Fruit fly (Drosophila melanogaster) whole organism, embryonic: Measurements from ENCODE around the gene CG31921.

Source experiments
- Aef1 ChIP-seq: fragments of 200-800 bp; sonication (Bioruptor generic); IDR thresholded peaks from 3 replicates; pipeline ENCODE4 v1.3.6; 2022; ENCODE audit warnings: missing biosample characterization, missing genetic modification characterization
- B-H1 ChIP-seq: fragments of 200-800 bp; sonication (Bioruptor generic); IDR thresholded peaks from 3 replicates; pipeline ENCODE4 v1.3.6; 2022; ENCODE audit warnings: missing biosample characterization, missing genetic modification characterization
- BtbVII ChIP-seq: fragments of 200-800 bp; sonication (Bioruptor generic); optimal IDR thresholded peaks from 3 replicates; lab custom pipeline; 2017; ENCODE audit warnings: missing biosample characterization, mild to moderate bottlenecking, missing genetic modification characterization
- CG1024 ChIP-seq: fragments of 200-800 bp; sonication (Bioruptor generic); IDR thresholded peaks from 2 replicates; pipeline ENCODE4 v1.3.6; 2022; ENCODE audit warnings: missing biosample characterization, missing genetic modification characterization
- CG11456 ChIP-seq: fragments of 200-800 bp; sonication (Bioruptor generic); IDR thresholded peaks from 3 replicates; pipeline ENCODE4 v1.3.6; 2022; ENCODE audit warnings: missing biosample characterization, missing genetic modification characterization
- CG12769 ChIP-seq: fragments of 200-800 bp; sonication (Bioruptor generic); optimal IDR thresholded peaks from 2 replicates; lab custom pipeline; 2019; ENCODE audit warnings: missing biosample characterization, mild to moderate bottlenecking, missing genetic modification characterization, moderate library complexity
- CG14050 ChIP-seq: fragments of 200-800 bp; sonication (Bioruptor generic); IDR thresholded peaks from 3 replicates; pipeline ENCODE4 v1.3.6; 2022; ENCODE audit warnings: missing biosample characterization, missing genetic modification characterization
- CG16815 ChIP-seq: fragments of 200-800 bp; sonication (Bioruptor generic); optimal IDR thresholded peaks from 3 replicates; lab custom pipeline; 2017; ENCODE audit warnings: missing biosample characterization, mild to moderate bottlenecking, missing genetic modification characterization
- CG17328 ChIP-seq: fragments of 200-800 bp; sonication (Bioruptor generic); IDR thresholded peaks from 2 replicates; pipeline ENCODE4 v1.3.6; 2022; ENCODE audit warnings: missing biosample characterization, missing genetic modification characterization
- CG17359 ChIP-seq: fragments of 200-800 bp; sonication (Bioruptor generic); optimal IDR thresholded peaks from 3 replicates; lab custom pipeline; 2018; ENCODE audit warnings: missing biosample characterization, mild to moderate bottlenecking, missing genetic modification characterization, moderate library complexity
- CG1832 ChIP-seq: fragments of 200-800 bp; sonication (Bioruptor generic); optimal IDR thresholded peaks from 2 replicates; lab custom pipeline; 2017; ENCODE audit warnings: missing biosample characterization, mild to moderate bottlenecking, missing genetic modification characterization, inconsistent platforms
- CG18476 ChIP-seq: fragments of 200-800 bp; sonication (Bioruptor generic); optimal IDR thresholded peaks from 2 replicates; lab custom pipeline; 2016; ENCODE audit warnings: missing biosample characterization, mild to moderate bottlenecking, missing genetic modification characterization
- CG31224 ChIP-seq: fragments of 200-800 bp; sonication (Bioruptor generic); IDR thresholded peaks from 2 replicates; pipeline ENCODE4 v1.3.6; 2022; ENCODE audit warnings: missing biosample characterization, missing genetic modification characterization
- CG34376 ChIP-seq: fragments of 200-800 bp; sonication (Bioruptor generic); optimal IDR thresholded peaks from 2 replicates; lab custom pipeline; 2018; ENCODE audit warnings: missing biosample characterization, mild to moderate bottlenecking, missing genetic modification characterization
- CG4282 ChIP-seq: fragments of 200-800 bp; sonication (Bioruptor generic); optimal IDR thresholded peaks from 2 replicates; lab custom pipeline; 2016; ENCODE audit warnings: missing biosample characterization, missing genetic modification characterization
- CG6254 ChIP-seq: fragments of 200-800 bp; sonication (Bioruptor generic); optimal IDR thresholded peaks from 3 replicates; lab custom pipeline; 2017; ENCODE audit warnings: mild to moderate bottlenecking, missing biosample characterization, missing genetic modification reagents, missing genetic modification characterization
- CG7271 ChIP-seq: fragments of 200-800 bp; sonication (Bioruptor generic); optimal IDR thresholded peaks from 2 replicates; lab custom pipeline; 2018; ENCODE audit warnings: missing biosample characterization, mild to moderate bottlenecking, missing genetic modification characterization, moderate library complexity
- CoRest ChIP-seq: fragments of 200-800 bp; sonication (Bioruptor generic); optimal IDR thresholded peaks from 3 replicates; lab custom pipeline; 2018; ENCODE audit warnings: missing biosample characterization, mild to moderate bottlenecking, missing genetic modification characterization, moderate library complexity
- Dbx ChIP-seq: fragments of 200-800 bp; sonication (Bioruptor generic); IDR thresholded peaks from 3 replicates; pipeline ENCODE4 v1.3.6; 2022; ENCODE audit warnings: missing biosample characterization, missing genetic modification characterization
- Dref ChIP-seq: fragments of 200-800 bp; sonication (Bioruptor generic); IDR thresholded peaks from 2 replicates; pipeline ENCODE4 v1.3.6; 2022; ENCODE audit warnings: missing biosample characterization, missing genetic modification characterization
- Eip74EF ChIP-seq, 2 experiments: fragments of 200-800 bp in 1 of 2; fragments of >200 bp in 1 of 2; sonication (Bioruptor generic) in 1 of 2; optimal IDR thresholded peaks; 2 replicates each; lab custom pipeline; 2017 to 2019; ENCODE audit warnings: missing biosample characterization in 2 of 2, missing genetic modification characterization in 2 of 2, mild to moderate bottlenecking in 1 of 2, moderate library complexity in 1 of 2
- Ets65A ChIP-seq: fragments of 200-800 bp; sonication (Bioruptor generic); peaks from one replicate; lab custom pipeline; 2016; ENCODE audit warnings: missing biosample characterization, missing genetic modification characterization
- H15 ChIP-seq: fragments of 200-800 bp; sonication (Bioruptor generic); IDR thresholded peaks from 3 replicates; pipeline ENCODE4 v1.3.6; 2022; ENCODE audit warnings: missing biosample characterization, missing genetic modification characterization
- HHEX ChIP-seq: fragments of 200-800 bp; sonication (Bioruptor generic); optimal IDR thresholded peaks from 3 replicates; lab custom pipeline; 2017; ENCODE audit warnings: missing biosample characterization, mild to moderate bottlenecking, missing genetic modification characterization, missing genetic modification reagents
- HLHmδ ChIP-seq: fragments of 200-800 bp; sonication (Bioruptor generic); optimal IDR thresholded peaks from 2 replicates; lab custom pipeline; 2018; ENCODE audit warnings: missing biosample characterization, mild to moderate bottlenecking, missing genetic modification characterization, moderate library complexity
- HmgD ChIP-seq: fragments of 200-800 bp; sonication (Bioruptor generic); optimal IDR thresholded peaks from 3 replicates; lab custom pipeline; 2016; ENCODE audit warnings: missing biosample characterization, missing genetic modification characterization
- Lpt ChIP-seq: fragments of >200 bp; optimal IDR thresholded peaks from 2 replicates; lab custom pipeline; 2018; ENCODE audit warnings: missing biosample characterization, missing genetic modification characterization
- NfI ChIP-seq: fragments of 200-800 bp; sonication (Bioruptor generic); optimal IDR thresholded peaks from 3 replicates; lab custom pipeline; 2018; ENCODE audit warnings: missing biosample characterization, mild to moderate bottlenecking, missing genetic modification characterization, moderate library complexity
- Opbp ChIP-seq: fragments of 200-800 bp; sonication (Bioruptor generic); IDR thresholded peaks from 3 replicates; pipeline ENCODE4 v1.3.6; 2022; ENCODE audit warnings: missing biosample characterization, missing genetic modification characterization; ENCODE audit not compliant: partially characterized antibody
- Optix ChIP-seq: fragments of 200-800 bp; sonication (Bioruptor generic); IDR thresholded peaks from 3 replicates; pipeline ENCODE4 v1.3.6; 2022; ENCODE audit warnings: missing biosample characterization, missing genetic modification characterization
- Ssrp ChIP-seq: fragments of 200-800 bp; sonication (Bioruptor generic); optimal IDR thresholded peaks from 2 replicates; lab custom pipeline; 2018; ENCODE audit warnings: missing biosample characterization, mild to moderate bottlenecking, missing genetic modification characterization, moderate library complexity
- Xrp1 ChIP-seq: fragments of 200-800 bp; sonication (Bioruptor generic); IDR thresholded peaks from 2 replicates; pipeline ENCODE4 v1.3.6; 2022; ENCODE audit warnings: missing biosample characterization, missing genetic modification characterization
- bbx ChIP-seq: fragments of 200-800 bp; sonication (Bioruptor generic); IDR thresholded peaks from 2 replicates; pipeline ENCODE4 v1.3.6; 2022; ENCODE audit warnings: missing biosample characterization, missing genetic modification characterization; ENCODE audit not compliant: partially characterized antibody
- chn ChIP-seq: fragments of 200-800 bp; sonication (Bioruptor generic); optimal IDR thresholded peaks from 2 replicates; lab custom pipeline; 2016; ENCODE audit warnings: missing biosample characterization, missing genetic modification characterization
- dati ChIP-seq: fragments of 200-800 bp; sonication (Bioruptor generic); IDR thresholded peaks from 2 replicates; pipeline ENCODE4 v1.3.6; 2022; ENCODE audit warnings: missing biosample characterization, missing genetic modification characterization
- eyg ChIP-seq: fragments of 200-800 bp; sonication (Bioruptor generic); optimal IDR thresholded peaks from 3 replicates; lab custom pipeline; 2016; ENCODE audit warnings: missing biosample characterization, missing genetic modification characterization
- gce ChIP-seq: fragments of 200-800 bp; sonication (Bioruptor generic); IDR thresholded peaks from 3 replicates; pipeline ENCODE4 v1.3.6; 2022; ENCODE audit warnings: missing biosample characterization, missing genetic modification characterization
- gfzf ChIP-seq: fragments of 200-800 bp; sonication (Bioruptor generic); optimal IDR thresholded peaks from 2 replicates; lab custom pipeline; 2016; ENCODE audit warnings: missing biosample characterization, mild to moderate bottlenecking, missing genetic modification characterization, moderate library complexity
- grau ChIP-seq: fragments of 200-800 bp; optimal IDR thresholded peaks from 3 replicates; lab custom pipeline; 2019; ENCODE audit warnings: missing biosample characterization, mild to moderate bottlenecking, missing genetic modification characterization, moderate library complexity
- hbn ChIP-seq: fragments of 200-800 bp; sonication (Bioruptor generic); IDR thresholded peaks from 2 replicates; pipeline ENCODE4 v1.3.6; 2022; ENCODE audit warnings: missing biosample characterization, missing genetic modification characterization; ENCODE audit not compliant: partially characterized antibody
- insv ChIP-seq, 2 experiments: fragments of 200-800 bp; sonication (Bioruptor generic); optimal IDR thresholded peaks; 3 replicates each; lab custom pipeline; 2016 to 2018; ENCODE audit warnings: missing biosample characterization in 2 of 2, missing genetic modification characterization in 2 of 2
- jing ChIP-seq: fragments of 200-800 bp; sonication (Bioruptor generic); optimal IDR thresholded peaks from 2 replicates; lab custom pipeline; 2018; ENCODE audit warnings: missing biosample characterization, mild to moderate bottlenecking, missing genetic modification characterization
- rib ChIP-seq: fragments of 200-800 bp; sonication (Bioruptor generic); IDR thresholded peaks from 2 replicates; pipeline ENCODE4 v1.3.6; 2022; ENCODE audit warnings: missing biosample characterization, missing genetic modification characterization
- sqz ChIP-seq: fragments of 200-800 bp; sonication (Bioruptor generic); optimal IDR thresholded peaks from 3 replicates; lab custom pipeline; 2018; ENCODE audit warnings: missing biosample characterization, mild to moderate bottlenecking, missing genetic modification characterization
- ssp ChIP-seq: fragments of 200-800 bp; sonication (Bioruptor generic); IDR thresholded peaks from 2 replicates; pipeline ENCODE4 v1.3.6; 2022; ENCODE audit warnings: missing biosample characterization, missing genetic modification characterization
- tin ChIP-seq: fragments of 200-800 bp; sonication (Bioruptor generic); optimal IDR thresholded peaks from 3 replicates; lab custom pipeline; 2016; ENCODE audit warnings: missing biosample characterization, missing genetic modification characterization
- tx ChIP-seq: fragments of 200-800 bp; sonication (Bioruptor generic); optimal IDR thresholded peaks from 2 replicates; lab custom pipeline; 2016; ENCODE audit warnings: missing biosample characterization, missing genetic modification characterization
- usp ChIP-seq: fragments of >200 bp; optimal IDR thresholded peaks from 2 replicates; lab custom pipeline; 2017; ENCODE audit warnings: missing biosample characterization, missing genetic modification characterization
- wdn ChIP-seq: fragments of 200-800 bp; sonication (Bioruptor generic); IDR thresholded peaks from 2 replicates; pipeline ENCODE4 v1.3.6; 2022; ENCODE audit warnings: missing biosample characterization, missing genetic modification characterization
- zfh1 ChIP-seq: fragments of 200-800 bp; sonication (Bioruptor generic); IDR thresholded peaks from 3 replicates; pipeline ENCODE4 v1.3.6; 2022; ENCODE audit warnings: missing biosample characterization, missing genetic modification characterization
- zfh2 ChIP-seq: fragments of 200-800 bp; sonication (Bioruptor generic); optimal IDR thresholded peaks from 2 replicates; lab custom pipeline; 2016; ENCODE audit warnings: missing biosample characterization, missing genetic modification characterization

Gene CG31921

DNA sequence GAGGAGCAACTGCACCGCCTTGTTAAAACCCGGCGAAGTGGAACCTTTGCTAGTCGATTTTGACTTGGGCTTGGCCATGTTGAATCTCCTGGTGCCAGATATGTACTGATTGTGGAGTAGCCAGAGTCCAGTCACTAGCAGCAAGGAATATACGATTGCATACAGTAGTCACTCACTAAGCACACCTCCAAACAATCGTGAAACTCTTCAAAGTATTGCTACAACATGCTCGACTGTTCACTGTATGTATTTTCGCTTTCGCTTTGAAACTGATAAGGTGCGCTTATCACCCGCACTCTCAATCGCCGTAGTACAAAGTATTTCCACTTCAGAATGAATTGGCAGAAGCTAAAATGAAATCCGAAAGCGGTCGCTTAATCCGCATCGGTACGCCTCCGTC lies 45.7 kb downstream of the CG31921 start (continued):
- TF ChIP-seq Opbp (GFP tag; lab: Robert Waterston, UW) (no peak), BtbVII (GFP tag; lab: Kevin White, UChicago) (peak; percentile 69), Optix (peak; percentile 75), zfh1 (GFP tag; lab: Robert Waterston, UW) (peak; percentile 67; the same call in 2 of the 3 replicates), CG18476 (GFP tag; lab: Kevin White, UChicago) (peak; percentile 12), Lpt (GFP tag; lab: Kevin White, UChicago) (no peak), CG4282 (no peak), HHEX (peak; percentile 47), ssp (GFP tag; lab: Robert Waterston, UW) (peak; percentile 36; the same call in 1 of the 2 replicates), CG7271 (no peak), gfzf (no peak), hbn (GFP tag; lab: Robert Waterston, UW) (no peak), Ssrp (peak; percentile 10), tx (GFP tag; lab: Kevin White, UChicago) (peak; percentile 70), CG17328 (GFP tag; lab: Robert Waterston, UW) (peak; percentile 61), gce (GFP tag; lab: Robert Waterston, UW) (peak; percentile 11; the same call in 1 of the 3 replicates), insv (GFP tag; optimal IDR thresholded peaks at IDR 0.05; lab: Kevin White, UChicago) (no peak), Dbx (GFP tag; lab: Robert Waterston, UW) (peak; percentile 88), CG16815 (GFP tag; lab: Kevin White, UChicago) (no peak), B-H1 (GFP tag; lab: Robert Waterston, UW) (peak; percentile 57; the same call in 2 of the 3 replicates), tin (peak; percentile 61), sqz (GFP tag; lab: Kevin White, UChicago) (no peak), chn (GFP tag; lab: Kevin White, UChicago) (peak; percentile 47), Eip74EF (GFP tag; optimal IDR thresholded peaks at IDR 0.05; lab: Kevin White, UChicago) (no peak), Dref (GFP tag; lab: Robert Waterston, UW) (peak; percentile 37), rib (GFP tag; lab: Robert Waterston, UW) (peak; percentile 69; the same call in 1 of the 2 replicates), wdn (peak; percentile 56; the same call in 1 of the 2 replicates), H15 (peak; percentile 62; the same call in 2 of the 3 replicates), zfh2 (peak; percentile 62), HLHmδ (GFP tag; lab: Kevin White, UChicago) (peak; percentile 19), grau (peak; percentile 98), CG31224 (0 out of 2 replicates have a peak, but pooled peaks have one; percentile 44), HmgD (peak; percentile 13), CG11456 (GFP tag; lab: Robert Waterston, UW) (peak; percentile 88), CG34376 (GFP tag; lab: Kevin White, UChicago) (peak; percentile 69), CoRest (tag; lab: Kevin White, UChicago) (peak; percentile 31), dati (GFP tag; lab: Robert Waterston, UW) (no peak), jing (no peak), usp (no peak), CG1024 (no peak), CG1832 (GFP tag; lab: Kevin White, UChicago) (no peak), CG14050 (GFP tag; lab: Robert Waterston, UW) (peak; percentile 41; the same call in 1 of the 3 replicates), Xrp1 (peak; percentile 67), bbx (GFP tag; lab: Robert Waterston, UW) (no peak; the same call in 1 of the 2 replicates), CG17359 (peak; percentile 66), eyg (no peak), NfI (peak; percentile 65), CG6254 (peak; percentile 37), Aef1 (GFP tag; lab: Robert Waterston, UW) (peak; percentile 68), Ets65A (GFP tag; lab: Kevin White, UChicago) (peak; percentile 69), CG12769 (tag; lab: Kevin White, UChicago) (peak; percentile 92)
